Fruit fly (Drosophila melanogaster): ENCODE measurements around the gene CG8578.

Gene CG8578

DNA sequence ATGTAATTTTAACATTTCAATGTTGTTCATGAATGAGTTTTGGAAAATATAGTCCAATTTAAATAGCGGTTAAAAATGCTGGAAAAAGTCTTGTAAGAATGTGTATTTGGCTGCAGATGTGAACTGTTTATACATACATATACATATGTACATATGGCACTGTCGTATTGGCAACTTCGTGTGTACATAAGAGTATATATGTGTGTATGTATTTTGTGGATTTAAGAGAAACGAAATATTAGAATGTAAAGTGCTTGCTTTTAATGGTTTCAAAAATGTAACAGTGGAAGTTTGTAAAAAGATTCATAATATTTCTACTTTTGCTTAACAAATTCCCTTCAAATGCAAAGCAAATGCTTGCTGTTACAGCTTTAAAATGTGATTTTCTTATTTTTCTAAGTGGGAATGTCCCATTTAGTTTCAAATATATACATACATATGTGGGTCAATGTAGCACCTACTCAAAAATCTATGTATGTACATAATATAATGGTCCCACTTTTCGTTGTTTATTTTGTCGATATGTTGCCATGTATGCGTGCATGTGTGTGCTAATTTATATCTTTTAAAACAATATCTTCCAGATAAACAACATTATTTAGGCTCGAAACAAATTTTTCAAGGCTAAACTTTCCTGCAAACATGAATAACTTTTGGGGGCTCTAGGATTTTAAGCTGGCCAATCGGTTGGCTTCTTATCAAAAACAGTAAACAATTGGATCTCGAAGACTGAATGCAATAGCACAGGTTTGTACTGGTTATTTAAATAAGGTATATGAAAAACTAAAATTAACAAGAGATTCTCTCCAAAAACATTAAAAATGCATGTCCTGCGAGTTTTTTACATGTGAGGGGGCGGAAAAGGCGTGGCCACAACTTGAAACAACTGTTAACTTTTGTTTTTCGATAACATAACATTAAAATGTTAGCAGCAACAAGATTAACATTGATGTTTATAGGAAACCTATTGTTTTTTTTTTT lies 26.8 kb downstream of the CG8578 start (continued):
- no peak for TF ChIP-seq CG7839 (tag; optimal IDR thresholded peaks at IDR 0.05)
- no peak for TF ChIP-seq CG15601 (tag; optimal IDR thresholded peaks at IDR 0.05)
- TF ChIP-seq Sry-δ (GFP tag; optimal IDR thresholded peaks at IDR 0.05) = peak; percentile 25
- no peak for TF ChIP-seq lola (GFP tag; optimal IDR thresholded peaks at IDR 0.05)
- no peak for TF ChIP-seq CG13894 (tag; optimal IDR thresholded peaks at IDR 0.05)
- no peak for TF ChIP-seq shn (GFP tag; optimal IDR thresholded peaks at IDR 0.05)
- no peak for TF ChIP-seq al (GFP tag; IDR thresholded peaks at IDR 0.05)
- TF ChIP-seq odd (GFP tag; optimal IDR thresholded peaks at IDR 0.05) = no peak
- TF ChIP-seq slou (GFP tag; optimal IDR thresholded peaks at IDR 0.05) = no peak
- no peak for TF ChIP-seq BEAF-32 (GFP tag; optimal IDR thresholded peaks at IDR 0.05)
- TF ChIP-seq CoRest (tag; optimal IDR thresholded peaks at IDR 0.05) = no peak
- no peak for TF ChIP-seq CG4730 (GFP tag; IDR thresholded peaks at IDR 0.05)
- no peak for TF ChIP-seq Optix (GFP tag; IDR thresholded peaks at IDR 0.05)
- TF ChIP-seq MTF-1 (GFP tag; optimal IDR thresholded peaks at IDR 0.05; ENCODE audit: borderline replicate concordance) = no peak
- TF ChIP-seq CG18599 (GFP tag; optimal IDR thresholded peaks at IDR 0.05) = no peak
- TF ChIP-seq CG11695 (GFP tag; IDR thresholded peaks at IDR 0.05) = peak; percentile 61; the same call in 1 of the 3 replicates
- no peak for TF ChIP-seq Jarid2 (GFP tag; optimal IDR thresholded peaks at IDR 0.05)
- TF ChIP-seq Dip3 (GFP tag; optimal IDR thresholded peaks at IDR 0.05) = peak; percentile 35
- TF ChIP-seq ro (GFP tag; IDR thresholded peaks at IDR 0.05) = no peak
- TF ChIP-seq sug (tag; optimal IDR thresholded peaks at IDR 0.05) = no peak
- peak; percentile 39 for TF ChIP-seq Atf-2 (GFP tag; optimal IDR thresholded peaks at IDR 0.05)
- TF ChIP-seq CG18764 (GFP tag; optimal IDR thresholded peaks at IDR 0.05) = peak; percentile 54
- TF ChIP-seq run (tag; optimal IDR thresholded peaks at IDR 0.05) = no peak
- TF ChIP-seq kay (GFP tag; optimal IDR thresholded peaks at IDR 0.05) = peak; percentile 31
- TF ChIP-seq CG13424 (tag; optimal IDR thresholded peaks at IDR 0.05) = peak; percentile 55

DNA sequence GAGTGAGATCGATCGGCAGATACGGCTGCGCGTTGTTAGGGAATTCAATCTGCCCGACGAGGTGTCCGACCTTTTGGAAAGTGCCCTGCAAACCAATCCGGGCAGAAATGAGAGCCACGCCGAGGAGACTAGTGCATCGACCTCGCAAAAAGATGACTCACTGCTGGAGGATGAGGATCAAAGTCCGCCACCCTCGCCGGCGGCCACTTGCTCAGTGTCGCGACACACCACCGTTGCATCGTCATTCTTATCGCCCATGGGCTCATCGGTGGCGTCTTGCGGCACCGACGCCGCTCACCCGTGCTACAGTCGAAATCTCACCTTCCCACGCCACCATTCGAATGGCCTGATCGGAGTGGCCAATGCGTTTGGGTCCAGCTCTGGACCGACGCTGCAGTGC lies 30.2 kb downstream of the CG8578 start:
- TF ChIP-seq CG15696 (tag; optimal IDR thresholded peaks at IDR 0.05) = no peak
- no peak for TF ChIP-seq CG31224 (GFP tag; IDR thresholded peaks at IDR 0.05)
- no peak for TF ChIP-seq CG4360 (GFP tag; IDR thresholded peaks at IDR 0.05)
- TF ChIP-seq bbx (GFP tag; IDR thresholded peaks at IDR 0.05; ENCODE audit: partially characterized antibody) = no peak
- TF ChIP-seq Hr39 (optimal IDR thresholded peaks at IDR 0.05) = no peak
- TF ChIP-seq CG9876 (GFP tag; optimal IDR thresholded peaks at IDR 0.05) = no peak
- TF ChIP-seq aop (GFP tag; IDR thresholded peaks at IDR 0.05) = no peak
- TF ChIP-seq CG11247 (GFP tag; IDR thresholded peaks at IDR 0.05) = no peak
- no peak for TF ChIP-seq ash1 (GFP tag; optimal IDR thresholded peaks at IDR 0.05)
- no peak for TF ChIP-seq CG5245 (GFP tag; optimal IDR thresholded peaks at IDR 0.05)
- TF ChIP-seq BEAF-32 (GFP tag; optimal IDR thresholded peaks at IDR 0.05) = no peak
- no peak for TF ChIP-seq Dp (GFP tag; optimal IDR thresholded peaks at IDR 0.05)
- TF ChIP-seq sob (GFP tag; IDR thresholded peaks at IDR 0.05) = no peak
- no peak for TF ChIP-seq CG13123 (GFP tag; optimal IDR thresholded peaks at IDR 0.05)
- TF ChIP-seq CG11723 (GFP tag; optimal IDR thresholded peaks at IDR 0.05) = no peak
- no peak for TF ChIP-seq nerfin-2 (GFP tag; IDR thresholded peaks at IDR 0.05; ENCODE audit: partially characterized antibody)
- TF ChIP-seq Poxn (GFP tag; IDR thresholded peaks at IDR 0.05) = no peak

All from whole organism, embryonic.